Fruit fly (Drosophila melanogaster): ENCODE data around the gene rg.

The rg gene

DNA sequence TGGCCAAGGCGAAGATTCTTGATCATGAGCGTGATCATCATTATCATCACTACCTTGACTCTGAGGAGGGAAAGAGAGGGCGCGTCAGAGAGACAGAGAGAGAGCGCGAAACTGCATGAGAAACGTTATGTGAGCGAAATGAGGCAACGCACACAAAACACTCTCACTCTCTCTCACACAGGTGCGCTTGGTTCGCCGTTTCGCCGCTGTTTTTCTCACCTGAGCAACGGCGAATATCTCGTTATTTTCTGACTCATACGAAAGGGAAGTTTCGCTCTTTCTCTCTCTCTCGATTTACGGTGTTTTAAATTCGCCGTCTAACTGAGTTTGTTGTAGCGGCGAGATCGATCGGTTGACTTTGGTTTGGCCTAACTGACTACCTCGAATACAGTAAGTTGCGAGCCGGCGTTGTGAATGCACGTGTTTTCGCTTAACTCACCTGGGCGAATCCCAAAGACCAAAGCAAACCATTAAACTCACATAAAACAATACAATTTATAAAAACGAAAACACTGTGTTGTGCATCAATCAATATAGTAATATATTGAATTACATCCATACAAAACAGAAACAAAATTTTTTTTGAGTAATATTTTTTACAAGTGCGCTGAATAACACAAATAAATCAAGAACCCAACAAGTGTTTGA lies 37.5 kb upstream of the rg start, which contains the start of gene ovo:
TSS of gene ovo (plus strand) at position 388 of the 648 bp plus-strand sequence.
- peak; percentile 28 for TF ChIP-seq psq (GFP tag; optimal IDR thresholded peaks at IDR 0.05)
- TF ChIP-seq br (GFP tag; optimal IDR thresholded peaks at IDR 0.05) = peak; percentile 22
- no peak for TF ChIP-seq brk (GFP tag; optimal IDR thresholded peaks at IDR 0.05)
- TF ChIP-seq CrebA (GFP tag; optimal IDR thresholded peaks at IDR 0.05; ENCODE audit: borderline replicate concordance) = no peak
- TF ChIP-seq Hnf4 (GFP tag; optimal IDR thresholded peaks at IDR 0.05) = no peak
- TF ChIP-seq rgr (GFP tag; optimal IDR thresholded peaks at IDR 0.05) = no peak
- no peak for TF ChIP-seq N (GFP tag; optimal IDR thresholded peaks at IDR 0.05)
- no peak for TF ChIP-seq Dfd (GFP tag; optimal IDR thresholded peaks at IDR 0.05)
- TF ChIP-seq woc (GFP tag; optimal IDR thresholded peaks at IDR 0.05) = peak; percentile 10
- TF ChIP-seq Dif (GFP tag; optimal IDR thresholded peaks at IDR 0.05; ENCODE audit: partially characterized antibody) = peak; percentile 73
- no peak for TF ChIP-seq Myc (optimal IDR thresholded peaks at IDR 0.05)
- peak; percentile 41 to 63 for TF ChIP-seq dl (GFP tag; optimal IDR thresholded peaks at IDR 0.05; ENCODE audit: insufficient read depth in 1 of 2, partially characterized antibody in 2 of 2)

DNA sequence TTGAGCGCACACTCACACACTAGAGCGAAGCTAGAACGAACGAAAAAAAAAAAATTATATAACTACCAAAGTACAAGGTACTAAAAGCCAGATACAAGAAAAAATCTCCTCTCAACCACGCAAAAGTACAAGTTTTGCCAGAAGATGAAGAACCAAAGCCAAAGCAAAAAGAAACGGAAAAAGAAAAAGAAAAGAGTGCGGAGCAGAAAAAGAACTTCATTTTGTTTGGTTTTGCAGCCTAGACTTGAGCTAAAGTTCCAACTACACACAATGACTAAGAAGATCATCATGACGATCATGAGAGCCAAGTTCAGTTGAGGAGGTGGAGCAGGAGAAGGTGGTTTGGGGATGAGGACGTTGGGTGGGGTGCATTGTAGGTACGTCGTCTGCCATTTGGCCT lies 34.5 kb upstream of the rg start:
- TF ChIP-seq lola (GFP tag; optimal IDR thresholded peaks at IDR 0.05) (no peak), tai (GFP tag; optimal IDR thresholded peaks at IDR 0.05) (no peak), dl (GFP tag; optimal IDR thresholded peaks at IDR 0.05; ENCODE audit: insufficient read depth in 1 of 2, partially characterized antibody in 2 of 2) (no peak), Mio (GFP tag; optimal IDR thresholded peaks at IDR 0.05) (no peak), Hnf4 (GFP tag; optimal IDR thresholded peaks at IDR 0.05) (no peak), woc (GFP tag; optimal IDR thresholded peaks at IDR 0.05) (no peak), br (GFP tag; optimal IDR thresholded peaks at IDR 0.05) (no peak), Dif (GFP tag; optimal IDR thresholded peaks at IDR 0.05; ENCODE audit: partially characterized antibody) (no peak), OdsH (GFP tag; optimal IDR thresholded peaks at IDR 0.05) (no peak), GATAd (GFP tag; optimal IDR thresholded peaks at IDR 0.05) (no peak), h (GFP tag; optimal IDR thresholded peaks at IDR 0.05) (no peak)

DNA sequence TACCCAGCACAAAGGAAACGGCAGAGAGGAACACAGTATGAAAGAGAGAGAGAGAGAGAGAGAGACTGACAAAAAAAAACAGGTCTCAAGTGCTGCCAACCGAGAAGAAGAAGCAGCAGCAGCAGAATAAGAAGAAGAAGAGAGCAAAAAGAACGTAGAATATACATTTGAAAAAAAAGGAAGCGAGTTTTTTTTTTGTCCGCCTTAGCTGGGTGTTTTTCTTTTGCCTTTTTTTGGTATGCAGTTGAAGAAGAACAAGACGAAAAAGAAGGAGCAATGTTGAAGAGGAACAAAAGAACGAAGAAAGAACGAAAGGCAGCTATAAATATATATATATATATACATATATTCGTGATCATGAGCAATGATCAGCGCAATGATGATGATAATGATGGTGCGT lies 32.6 kb upstream of the rg start:
- TF ChIP-seq OdsH (GFP tag; optimal IDR thresholded peaks at IDR 0.05) (no peak), br (GFP tag; optimal IDR thresholded peaks at IDR 0.05) (no peak), dl (GFP tag; optimal IDR thresholded peaks at IDR 0.05; ENCODE audit: insufficient read depth in 1 of 2, partially characterized antibody in 2 of 2) (peak in 1 of 2 experiments; percentile 21), Vsx2 (GFP tag; optimal IDR thresholded peaks at IDR 0.05; ENCODE audit: partially characterized antibody) (peak; percentile 52), dmrt93B (GFP tag; optimal IDR thresholded peaks at IDR 0.05) (no peak), psq (GFP tag; optimal IDR thresholded peaks at IDR 0.05) (peak; percentile 98), woc (GFP tag; optimal IDR thresholded peaks at IDR 0.05) (no peak), Jra (GFP tag; optimal IDR thresholded peaks at IDR 0.05) (no peak), sage (GFP tag; optimal IDR thresholded peaks at IDR 0.05) (peak; percentile 29), foxo (GFP tag; optimal IDR thresholded peaks at IDR 0.05) (no peak), Hnf4 (GFP tag; optimal IDR thresholded peaks at IDR 0.05) (peak; percentile 3), GATAd (GFP tag; optimal IDR thresholded peaks at IDR 0.05) (no peak), HLH106 (tag; optimal IDR thresholded peaks at IDR 0.05) (no peak), lola (GFP tag; optimal IDR thresholded peaks at IDR 0.05) (no peak), CG32264 (GFP tag; optimal IDR thresholded peaks at IDR 0.05) (no peak), Rel (GFP tag; optimal IDR thresholded peaks at IDR 0.05) (peak; percentile 31), Rel (tag; optimal IDR thresholded peaks at IDR 0.05) (peak; percentile 0), CrebA (GFP tag; optimal IDR thresholded peaks at IDR 0.05; ENCODE audit: borderline replicate concordance) (peak; percentile 86), fru (GFP tag; optimal IDR thresholded peaks at IDR 0.05) (peak; percentile 19), Hr78 (GFP tag; optimal IDR thresholded peaks at IDR 0.05) (no peak), Abd-B (GFP tag; optimal IDR thresholded peaks at IDR 0.05) (no peak), Sp1 (GFP tag; optimal IDR thresholded peaks at IDR 0.05) (peak; percentile 68), Dif (GFP tag; optimal IDR thresholded peaks at IDR 0.05; ENCODE audit: partially characterized antibody) (peak; percentile 43), tai (GFP tag; optimal IDR thresholded peaks at IDR 0.05) (no peak)

DNA sequence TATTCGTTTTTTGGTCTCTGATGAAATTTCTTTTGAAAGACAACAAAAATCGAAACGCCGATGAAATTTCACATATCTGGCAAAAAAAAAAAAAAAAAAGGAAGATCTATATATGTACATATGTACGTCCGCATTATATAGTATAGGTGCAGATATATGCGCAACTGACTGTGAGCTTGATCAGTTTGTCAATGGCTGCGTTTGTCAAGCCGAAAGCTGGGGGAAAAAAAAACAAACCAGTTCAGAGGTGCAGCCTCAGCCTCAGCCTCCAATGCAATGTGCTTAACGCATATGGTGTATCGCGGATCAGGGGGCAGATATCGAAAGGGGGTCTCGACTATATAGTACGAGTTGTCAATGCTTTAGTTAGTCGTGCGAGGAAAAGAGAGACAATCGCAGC lies 30.5 kb upstream of the rg start:
- no peak for TF ChIP-seq dsf (GFP tag; optimal IDR thresholded peaks at IDR 0.05; ENCODE audit: borderline replicate concordance)
- no peak for TF ChIP-seq Dif (GFP tag; optimal IDR thresholded peaks at IDR 0.05; ENCODE audit: partially characterized antibody)

Measured in whole organism, wandering third instar larva.